Fruit fly (Drosophila melanogaster) whole organism, embryonic: ENCODE results near the gene Dr.

Experiments
- Asciz ChIP-seq: fragments of 200-800 bp; sonication (Bioruptor generic); optimal IDR thresholded peaks from 2 replicates; lab custom pipeline; 2017; ENCODE audit warnings: missing biosample characterization, mild to moderate bottlenecking, missing genetic modification characterization, missing genetic modification reagents
- CG10267 ChIP-seq: fragments of 200-800 bp; sonication (Bioruptor generic); optimal IDR thresholded peaks from 2 replicates; lab custom pipeline; 2018; ENCODE audit warnings: missing biosample characterization, mild to moderate bottlenecking, missing genetic modification characterization, moderate library complexity
- CG12236 ChIP-seq: fragments of 200-800 bp; sonication (Bioruptor generic); optimal IDR thresholded peaks from 2 replicates; lab custom pipeline; 2016; ENCODE audit warnings: missing biosample characterization, missing genetic modification characterization
- CG12391 ChIP-seq: fragments of 200-800 bp; sonication (Bioruptor generic); optimal IDR thresholded peaks from 3 replicates; lab custom pipeline; 2018; ENCODE audit warnings: missing biosample characterization, mild to moderate bottlenecking, missing genetic modification characterization, moderate library complexity
- CG14710 ChIP-seq: fragments of 200-800 bp; sonication (Bioruptor generic); optimal IDR thresholded peaks from 3 replicates; lab custom pipeline; 2019; ENCODE audit warnings: missing biosample characterization, mild to moderate bottlenecking, missing genetic modification characterization, moderate library complexity
- CG15696 ChIP-seq: fragments of 200-800 bp; sonication (Bioruptor generic); optimal IDR thresholded peaks from 2 replicates; lab custom pipeline; 2019; ENCODE audit warnings: missing biosample characterization, mild to moderate bottlenecking, missing genetic modification characterization, moderate library complexity
- CG16863 ChIP-seq: fragments of 200-800 bp; sonication (Bioruptor generic); optimal IDR thresholded peaks from 3 replicates; lab custom pipeline; 2016; ENCODE audit warnings: missing biosample characterization, missing genetic modification characterization
- CG1832 ChIP-seq: fragments of 200-800 bp; sonication (Bioruptor generic); optimal IDR thresholded peaks from 2 replicates; lab custom pipeline; 2017; ENCODE audit warnings: missing biosample characterization, mild to moderate bottlenecking, missing genetic modification characterization, inconsistent platforms
- CG2199 ChIP-seq: fragments of 200-800 bp; sonication (Bioruptor generic); IDR thresholded peaks from 3 replicates; pipeline ENCODE4 v1.3.6; 2022; ENCODE audit warnings: missing biosample characterization, missing genetic modification characterization
- CG2712 ChIP-seq: fragments of 200-800 bp; optimal IDR thresholded peaks from 3 replicates; lab custom pipeline; 2019; ENCODE audit warnings: missing biosample characterization, mild to moderate bottlenecking, missing genetic modification characterization, moderate library complexity
- CG4404 ChIP-seq: fragments of 200-800 bp; sonication (Bioruptor generic); IDR thresholded peaks from 2 replicates; pipeline ENCODE4 v1.3.6; 2022; ENCODE audit warnings: missing biosample characterization, missing genetic modification characterization
- CG4617 ChIP-seq: fragments of 200-800 bp; sonication (Bioruptor generic); optimal IDR thresholded peaks from 3 replicates; lab custom pipeline; 2016; ENCODE audit warnings: missing biosample characterization, missing genetic modification characterization, borderline replicate concordance
- CG6654 ChIP-seq: fragments of 200-800 bp; sonication (Bioruptor generic); optimal IDR thresholded peaks from 2 replicates; lab custom pipeline; 2017; ENCODE audit warnings: missing biosample characterization, mild to moderate bottlenecking, missing genetic modification characterization
- CG7839 ChIP-seq: fragments of 200-800 bp; sonication (Bioruptor generic); optimal IDR thresholded peaks from 3 replicates; lab custom pipeline; 2018; ENCODE audit warnings: missing biosample characterization, mild to moderate bottlenecking, missing genetic modification characterization, moderate library complexity
- CG8924 ChIP-seq: fragments of 200-800 bp; optimal IDR thresholded peaks from 3 replicates; lab custom pipeline; 2019; ENCODE audit warnings: missing biosample characterization, mild to moderate bottlenecking, missing genetic modification characterization, moderate library complexity
- CG9437 ChIP-seq: fragments of 200-800 bp; sonication (Bioruptor generic); optimal IDR thresholded peaks from 2 replicates; lab custom pipeline; 2018; ENCODE audit warnings: missing biosample characterization, mild to moderate bottlenecking, missing genetic modification characterization
- CTCF ChIP-seq: fragments of 200-800 bp; sonication (Bioruptor generic); optimal IDR thresholded peaks from 2 replicates; lab custom pipeline; 2017; ENCODE audit warnings: missing biosample characterization, mild to moderate bottlenecking, missing genetic modification characterization, moderate library complexity
- D19A ChIP-seq: fragments of 200-800 bp; optimal IDR thresholded peaks from 3 replicates; lab custom pipeline; 2019; ENCODE audit warnings: missing biosample characterization, mild to moderate bottlenecking, missing genetic modification characterization, moderate library complexity
- Drgx ChIP-seq: fragments of 200-800 bp; sonication (Bioruptor generic); IDR thresholded peaks from 2 replicates; pipeline ENCODE4 v1.3.6; 2022; ENCODE audit warnings: missing biosample characterization, missing genetic modification characterization
- Hmx ChIP-seq: fragments of 200-800 bp; sonication (Bioruptor generic); optimal IDR thresholded peaks from 2 replicates; lab custom pipeline; 2016; ENCODE audit warnings: missing biosample characterization, missing genetic modification characterization
- Med ChIP-seq: fragments of 200-800 bp; sonication (Bioruptor generic); peaks from one replicate; lab custom pipeline; 2016; ENCODE audit warnings: missing biosample characterization, missing genetic modification characterization, mild to moderate bottlenecking, inconsistent platforms, moderate library complexity
- PHDP ChIP-seq: fragments of 200-800 bp; sonication (Bioruptor generic); optimal IDR thresholded peaks from 3 replicates; lab custom pipeline; 2018; ENCODE audit warnings: missing biosample characterization, mild to moderate bottlenecking, missing genetic modification characterization, moderate library complexity
- Xbp1 ChIP-seq: fragments of 200-800 bp; sonication (Bioruptor generic); optimal IDR thresholded peaks from 3 replicates; lab custom pipeline; 2016; ENCODE audit warnings: missing biosample characterization, mild to moderate bottlenecking, missing genetic modification characterization
- ato ChIP-seq: fragments of 200-800 bp; sonication (Bioruptor generic); IDR thresholded peaks from 2 replicates; pipeline ENCODE4 v1.3.6; 2022; ENCODE audit warnings: missing biosample characterization, missing genetic modification characterization; ENCODE audit not compliant: partially characterized antibody
- bbx ChIP-seq: fragments of 200-800 bp; sonication (Bioruptor generic); IDR thresholded peaks from 2 replicates; pipeline ENCODE4 v1.3.6; 2022; ENCODE audit warnings: missing biosample characterization, missing genetic modification characterization; ENCODE audit not compliant: partially characterized antibody
- bsh ChIP-seq, 2 experiments: fragments of 200-800 bp; sonication (Bioruptor generic); optimal IDR thresholded peaks; 2 replicates each; lab custom pipeline; 2017 to 2018; ENCODE audit warnings: mild to moderate bottlenecking in 2 of 2, missing biosample characterization in 2 of 2, missing genetic modification characterization in 2 of 2, moderate library complexity in 1 of 2
- btn ChIP-seq: fragments of 200-800 bp; sonication (Bioruptor generic); optimal IDR thresholded peaks from 2 replicates; lab custom pipeline; 2016; ENCODE audit warnings: missing biosample characterization, missing genetic modification characterization
- cg ChIP-seq: fragments of 200-800 bp; sonication (Bioruptor generic); optimal IDR thresholded peaks from 3 replicates; lab custom pipeline; 2019; ENCODE audit warnings: missing biosample characterization, mild to moderate bottlenecking, missing genetic modification characterization, moderate library complexity
- chn ChIP-seq: fragments of 200-800 bp; sonication (Bioruptor generic); optimal IDR thresholded peaks from 2 replicates; lab custom pipeline; 2016; ENCODE audit warnings: missing biosample characterization, missing genetic modification characterization
- croc ChIP-seq: fragments of 200-800 bp; sonication (Bioruptor generic); conservative IDR thresholded peaks from 3 replicates; pipeline ENCODE4 v1.3.6; 2022; ENCODE audit warnings: missing biosample characterization, missing genetic modification characterization
- crp ChIP-seq, 2 experiments: fragments of 200-800 bp; sonication (Bioruptor generic); optimal IDR thresholded peaks; 2 replicates in 1 of 2; 3 replicates in 1 of 2; lab custom pipeline; 2017; ENCODE audit warnings: missing biosample characterization in 2 of 2, missing genetic modification characterization in 2 of 2, mild to moderate bottlenecking in 1 of 2, moderate library complexity in 1 of 2
- fd102C ChIP-seq: fragments of 200-800 bp; sonication (Bioruptor generic); optimal IDR thresholded peaks from 2 replicates; lab custom pipeline; 2018; ENCODE audit warnings: missing biosample characterization, mild to moderate bottlenecking, missing genetic modification characterization, moderate library complexity
- ftz-f1 ChIP-seq: fragments of 200-800 bp; sonication (Bioruptor generic); optimal IDR thresholded peaks from 2 replicates; lab custom pipeline; 2016; ENCODE audit warnings: missing biosample characterization, missing genetic modification characterization
- gcm ChIP-seq: fragments of 200-800 bp; sonication (Bioruptor generic); optimal IDR thresholded peaks from 2 replicates; lab custom pipeline; 2019; ENCODE audit warnings: missing biosample characterization, mild to moderate bottlenecking, missing genetic modification characterization, moderate library complexity
- grau ChIP-seq: fragments of 200-800 bp; optimal IDR thresholded peaks from 3 replicates; lab custom pipeline; 2019; ENCODE audit warnings: missing biosample characterization, mild to moderate bottlenecking, missing genetic modification characterization, moderate library complexity
- gsb-n ChIP-seq: fragments of 200-800 bp; sonication (Bioruptor generic); optimal IDR thresholded peaks from 3 replicates; lab custom pipeline; 2018; ENCODE audit warnings: missing biosample characterization, mild to moderate bottlenecking, missing genetic modification characterization
- jigr1 ChIP-seq: fragments of 200-800 bp; sonication (Bioruptor generic); IDR thresholded peaks from 3 replicates; pipeline ENCODE4 v1.3.6; 2022; ENCODE audit warnings: missing biosample characterization, missing genetic modification characterization
- lola ChIP-seq, 3 experiments: fragments of >200 bp in 2 of 3; fragments of 200-800 bp in 1 of 3; sonication (Bioruptor generic) in 1 of 3; optimal IDR thresholded peaks; 2 replicates each; lab custom pipeline; 2017 to 2019; ENCODE audit warnings: missing biosample characterization in 3 of 3, missing genetic modification characterization in 3 of 3, mild to moderate bottlenecking in 1 of 3, moderate library complexity in 1 of 3
- mirr ChIP-seq: fragments of 200-800 bp; sonication (Bioruptor generic); optimal IDR thresholded peaks from 3 replicates; lab custom pipeline; 2018; ENCODE audit warnings: missing biosample characterization, mild to moderate bottlenecking, missing genetic modification characterization
- onecut ChIP-seq: fragments of 200-800 bp; sonication (Bioruptor generic); IDR thresholded peaks from 2 replicates; pipeline ENCODE4 v1.3.6; 2022; ENCODE audit warnings: missing biosample characterization, missing genetic modification characterization
- pfk ChIP-seq: fragments of 200-800 bp; sonication (Bioruptor generic); optimal IDR thresholded peaks from 2 replicates; lab custom pipeline; 2018; ENCODE audit warnings: missing biosample characterization, mild to moderate bottlenecking, missing genetic modification characterization, moderate library complexity
- pnt ChIP-seq: fragments of 200-800 bp; sonication (Bioruptor generic); optimal IDR thresholded peaks from 3 replicates; lab custom pipeline; 2016; ENCODE audit warnings: missing biosample characterization, missing genetic modification characterization
- sc ChIP-seq, 3 experiments: fragments of >200 bp in 2 of 3; fragments of 200-800 bp in 1 of 3; sonication (Bioruptor generic) in 1 of 3; optimal IDR thresholded peaks; 2 replicates in 2 of 3; 3 replicates in 1 of 3; lab custom pipeline; 2017; ENCODE audit warnings: mild to moderate bottlenecking in 1 of 3, missing biosample characterization in 1 of 3, missing genetic modification characterization in 1 of 3, missing genetic modification reagents in 1 of 3
- sob ChIP-seq: fragments of 200-800 bp; sonication (Bioruptor generic); IDR thresholded peaks from 2 replicates; pipeline ENCODE4 v1.3.6; 2022; ENCODE audit warnings: missing biosample characterization, missing genetic modification characterization
- tna ChIP-seq: fragments of 200-800 bp; sonication (Bioruptor generic); IDR thresholded peaks from 2 replicates; pipeline ENCODE4 v1.3.6; 2022; ENCODE audit warnings: missing biosample characterization, missing genetic modification characterization; ENCODE audit not compliant: partially characterized antibody
- unpg ChIP-seq: fragments of 200-800 bp; sonication (Bioruptor generic); optimal IDR thresholded peaks from 3 replicates; lab custom pipeline; 2018; ENCODE audit warnings: missing biosample characterization, mild to moderate bottlenecking, missing genetic modification characterization, moderate library complexity
- zen ChIP-seq: fragments of 200-800 bp; sonication (Bioruptor generic); optimal IDR thresholded peaks from 3 replicates; lab custom pipeline; 2018; ENCODE audit warnings: missing biosample characterization, mild to moderate bottlenecking, missing genetic modification characterization, moderate library complexity
- zf30C ChIP-seq: fragments of 200-800 bp; sonication (Bioruptor generic); optimal IDR thresholded peaks from 3 replicates; lab custom pipeline; 2018; ENCODE audit warnings: missing biosample characterization, mild to moderate bottlenecking, missing genetic modification characterization

The Dr gene

DNA sequence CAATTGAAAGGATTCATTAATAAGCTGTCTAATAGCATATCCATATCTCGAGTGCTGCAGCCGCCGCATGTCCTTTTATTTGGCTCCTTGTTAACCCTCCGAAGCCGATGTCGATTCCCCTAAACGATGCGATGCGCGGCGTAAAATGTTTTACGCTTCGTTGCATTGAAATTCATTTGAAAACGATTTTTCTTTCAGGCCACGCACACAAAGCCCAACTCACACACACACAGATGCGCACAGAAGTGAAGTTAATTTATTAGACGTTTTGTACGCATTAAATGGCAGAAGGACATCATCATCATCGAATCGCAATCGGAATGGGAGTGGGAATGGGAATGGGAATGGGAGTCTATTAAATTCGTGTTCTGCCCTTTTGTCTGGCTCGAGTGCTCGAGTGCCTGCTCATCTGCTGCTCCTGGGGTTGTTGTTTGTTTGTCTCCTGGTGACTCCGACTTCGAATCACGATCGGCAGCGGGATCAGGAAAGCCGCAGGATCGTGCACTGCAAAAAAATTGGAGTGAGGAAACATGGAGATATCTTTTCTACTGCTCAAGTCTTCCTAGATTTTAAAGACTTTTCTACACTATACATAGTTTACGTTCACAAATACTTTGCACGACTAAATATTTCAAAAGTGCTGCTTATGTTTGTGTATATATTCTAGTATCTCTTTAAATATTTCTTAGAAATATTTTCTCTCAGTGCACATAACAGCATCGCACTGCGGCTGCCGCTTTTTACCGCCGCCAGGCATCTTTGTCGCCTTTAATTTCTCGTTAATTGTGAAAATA lies 15.0 kb upstream of the Dr start (continued):
- TF ChIP-seq gsb-n (peak; percentile 54), bbx (no peak), Drgx (no peak), mirr (no peak), CG2712 (tag; lab: Kevin White, UChicago) (peak; percentile 58), CG2199 (GFP tag; lab: Robert Waterston, UW) (peak; percentile 66; the same call in 1 of the 3 replicates), PHDP (tag; lab: Kevin White, UChicago) (no peak), onecut (GFP tag; lab: Robert Waterston, UW) (no peak), CG9437 (GFP tag; lab: Kevin White, UChicago) (no peak), sob (GFP tag; lab: Robert Waterston, UW) (no peak), CG10267 (tag; lab: Kevin White, UChicago) (peak; percentile 57), CG1832 (no peak), CTCF (no peak), grau (tag; lab: Kevin White, UChicago) (peak; percentile 16), jigr1 (GFP tag; lab: Robert Waterston, UW) (no peak), fd102C (GFP tag; lab: Kevin White, UChicago) (peak; percentile 31), pfk (no peak), CG4404 (GFP tag; lab: Robert Waterston, UW) (peak; percentile 66), sc (optimal IDR thresholded peaks at IDR 0.05; lab: Kevin White, UChicago) (no peak), sc (GFP tag; optimal IDR thresholded peaks at IDR 0.05; lab: Kevin White, UChicago) (peak; percentile 19), btn (GFP tag; lab: Kevin White, UChicago) (no peak), CG16863 (GFP tag; lab: Kevin White, UChicago) (no peak), ftz-f1 (GFP tag; lab: Kevin White, UChicago) (no peak), pnt (GFP tag; lab: Kevin White, UChicago) (peak; percentile 8), crp (GFP tag; optimal IDR thresholded peaks at IDR 0.05; lab: Kevin White, UChicago) (no peak), CG6654 (no peak), tna (GFP tag; lab: Robert Waterston, UW) (no peak), cg (GFP tag; lab: Kevin White, UChicago) (peak; percentile 51), lola (GFP tag; optimal IDR thresholded peaks at IDR 0.05; lab: Kevin White, UChicago) (peak in 1 of 3 experiments; percentile 61), unpg (GFP tag; lab: Kevin White, UChicago) (peak; percentile 17), CG15696 (peak; percentile 70), gcm (peak; percentile 16), ato (GFP tag; lab: Robert Waterston, UW) (no peak), D19A (peak; percentile 28), Hmx (GFP tag; lab: Kevin White, UChicago) (no peak), zf30C (GFP tag; lab: Kevin White, UChicago) (peak; percentile 86), croc (no peak), chn (GFP tag; lab: Kevin White, UChicago) (no peak), Xbp1 (GFP tag; lab: Kevin White, UChicago) (no peak), Asciz (no peak), CG7839 (peak; percentile 30), bsh (GFP tag; optimal IDR thresholded peaks at IDR 0.05; lab: Kevin White, UChicago) (peak in 1 of 2 experiments; percentile 34), CG8924 (tag; lab: Kevin White, UChicago) (peak; percentile 41), CG12391 (tag; lab: Kevin White, UChicago) (peak; percentile 41), Med (no peak), CG14710 (peak; percentile 51), CG12236 (GFP tag; lab: Kevin White, UChicago) (peak; percentile 4), CG4617 (GFP tag; lab: Kevin White, UChicago) (no peak), zen (peak; percentile 30)
